Worm (Caenorhabditis elegans) whole organism, midembryonic: Measurements from ENCODE around the gene fbxb-45.

Experiments
- T22C8.4 ChIP-seq: fragments of 200-800 bp; sonication (Bioruptor generic); IDR thresholded peaks from 2 replicates; pipeline ENCODE4 v1.3.6; 2022; ENCODE audit warnings: missing genetic modification characterization, missing compliant biosample characterization
- flt-1 ChIP-seq: fragments of 200-800 bp; sonication (Bioruptor generic); IDR thresholded peaks from 2 replicates; pipeline ENCODE4 v1.3.6; 2022; ENCODE audit warnings: missing genetic modification characterization, missing compliant biosample characterization
- klf-2 ChIP-seq: fragments of 200-800 bp; sonication (Bioruptor generic); conservative IDR thresholded peaks from 2 replicates; pipeline ENCODE4 v1.3.6; 2022; ENCODE audit warnings: missing genetic modification reagents, missing genetic modification characterization, missing compliant biosample characterization
- tab-1 ChIP-seq: fragments of 200-800 bp; sonication (Bioruptor generic); IDR thresholded peaks from 2 replicates; pipeline ENCODE4 v1.3.6; 2022; ENCODE audit warnings: missing genetic modification characterization, missing compliant biosample characterization
- ztf-23 ChIP-seq: fragments of 200-800 bp; sonication (Bioruptor generic); IDR thresholded peaks from 2 replicates; pipeline ENCODE4 v1.3.6; 2022; ENCODE audit warnings: missing genetic modification reagents, missing genetic modification characterization, missing compliant biosample characterization
- ztf-29 ChIP-seq: fragments of 200-800 bp; sonication (Bioruptor generic); IDR thresholded peaks from 2 replicates; pipeline ENCODE4 v1.3.6; 2022; ENCODE audit warnings: missing genetic modification reagents, missing genetic modification characterization, missing compliant biosample characterization

DNA sequence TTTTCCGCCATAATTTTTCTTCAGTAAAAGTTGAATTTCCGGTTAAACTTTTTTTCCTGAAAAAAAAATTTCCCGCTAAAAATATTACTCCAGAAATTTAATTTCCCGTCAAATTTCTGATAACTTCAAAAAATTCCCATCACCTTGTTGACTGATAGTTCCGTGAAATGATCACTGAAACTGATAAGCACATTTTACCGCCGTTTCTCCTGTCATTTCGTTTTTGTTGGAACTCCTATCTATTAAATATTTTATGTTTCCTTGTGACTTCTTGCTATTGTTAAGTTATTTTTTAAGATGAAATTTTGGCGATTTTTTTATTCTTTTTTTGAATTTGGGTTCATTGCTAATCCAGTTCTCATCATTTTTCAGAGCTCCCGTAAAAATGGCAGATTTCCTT lies 15.2 kb downstream of the fbxb-45 start, which contains the start of gene math-34:
- no peak for TF ChIP-seq flt-1 (GFP tag; lab: Robert Waterston, UW)
- TF ChIP-seq T22C8.4, result no peak
- no peak for TF ChIP-seq ztf-23 (GFP tag; lab: Robert Waterston, UW)
- TF ChIP-seq ztf-29 (GFP tag; lab: Robert Waterston, UW), result no peak
- TF ChIP-seq klf-2 (GFP tag; lab: Robert Waterston, UW), result no peak
- TF ChIP-seq tab-1 (GFP tag; lab: Robert Waterston, UW), result no peak
